Fruit fly (Drosophila melanogaster) whole organism, embryonic: ENCODE measurements around the gene RpL37A.

Experiments
- Atf3 ChIP-seq: fragments of 200-800 bp; sonication (Bioruptor generic); optimal IDR thresholded peaks from 3 replicates; lab custom pipeline; 2016; ENCODE audit warnings: missing biosample characterization, missing genetic modification characterization
- BEAF-32 ChIP-seq: fragments of 200-800 bp; sonication (Bioruptor generic); optimal IDR thresholded peaks from 3 replicates; lab custom pipeline; 2017; ENCODE audit warnings: missing biosample characterization, missing genetic modification characterization, mild to moderate bottlenecking, moderate library complexity, missing genetic modification reagents
- Bdp1 ChIP-seq: fragments of 200-800 bp; sonication (Bioruptor generic); optimal IDR thresholded peaks from 3 replicates; lab custom pipeline; 2016; ENCODE audit warnings: missing biosample characterization, missing genetic modification characterization
- Blimp-1 ChIP-seq: fragments of 200-800 bp; sonication (Bioruptor generic); optimal IDR thresholded peaks from 3 replicates; lab custom pipeline; 2018; ENCODE audit warnings: missing biosample characterization, missing genetic modification characterization, mild to moderate bottlenecking, moderate library complexity, missing genetic modification reagents
- CG11398 ChIP-seq: fragments of 200-800 bp; sonication (Bioruptor generic); optimal IDR thresholded peaks from 2 replicates; lab custom pipeline; 2016; ENCODE audit warnings: missing biosample characterization, missing genetic modification characterization
- CG11560 ChIP-seq: fragments of 200-800 bp; sonication (Bioruptor generic); IDR thresholded peaks from 3 replicates; pipeline ENCODE4 v1.3.6; 2022; ENCODE audit warnings: missing biosample characterization, missing genetic modification characterization
- CG12391 ChIP-seq: fragments of 200-800 bp; sonication (Bioruptor generic); optimal IDR thresholded peaks from 3 replicates; lab custom pipeline; 2018; ENCODE audit warnings: missing biosample characterization, mild to moderate bottlenecking, missing genetic modification characterization, moderate library complexity
- CG13296 ChIP-seq: fragments of 200-800 bp; sonication (Bioruptor generic); optimal IDR thresholded peaks from 3 replicates; lab custom pipeline; 2018; ENCODE audit warnings: missing biosample characterization, mild to moderate bottlenecking, missing genetic modification characterization
- CG14710 ChIP-seq: fragments of 200-800 bp; sonication (Bioruptor generic); optimal IDR thresholded peaks from 3 replicates; lab custom pipeline; 2019; ENCODE audit warnings: missing biosample characterization, mild to moderate bottlenecking, missing genetic modification characterization, moderate library complexity
- CG16813 ChIP-seq: fragments of 200-800 bp; sonication (Bioruptor generic); IDR thresholded peaks from 3 replicates; pipeline ENCODE4 v1.3.6; 2022; ENCODE audit warnings: missing biosample characterization, missing genetic modification characterization; ENCODE audit not compliant: partially characterized antibody
- CG16815 ChIP-seq: fragments of 200-800 bp; sonication (Bioruptor generic); optimal IDR thresholded peaks from 3 replicates; lab custom pipeline; 2017; ENCODE audit warnings: missing biosample characterization, mild to moderate bottlenecking, missing genetic modification characterization
- CG16863 ChIP-seq: fragments of 200-800 bp; sonication (Bioruptor generic); optimal IDR thresholded peaks from 3 replicates; lab custom pipeline; 2016; ENCODE audit warnings: missing biosample characterization, missing genetic modification characterization
- CG1832 ChIP-seq: fragments of 200-800 bp; sonication (Bioruptor generic); optimal IDR thresholded peaks from 2 replicates; lab custom pipeline; 2017; ENCODE audit warnings: missing biosample characterization, mild to moderate bottlenecking, missing genetic modification characterization, inconsistent platforms
- CG2129 ChIP-seq: fragments of 200-800 bp; sonication (Bioruptor generic); IDR thresholded peaks from 2 replicates; pipeline ENCODE4 v1.3.6; 2022; ENCODE audit warnings: missing biosample characterization, missing genetic modification characterization; ENCODE audit not compliant: partially characterized antibody
- CG3847 ChIP-seq: fragments of 200-800 bp; sonication (Bioruptor generic); IDR thresholded peaks from 2 replicates; pipeline ENCODE4 v1.3.6; 2022; ENCODE audit warnings: missing biosample characterization, missing genetic modification characterization
- CG42726 ChIP-seq: fragments of 200-800 bp; sonication (Bioruptor generic); IDR thresholded peaks from 2 replicates; pipeline ENCODE4 v1.3.6; 2022; ENCODE audit warnings: missing biosample characterization, missing genetic modification characterization; ENCODE audit not compliant: partially characterized antibody
- Dp ChIP-seq: fragments of 200-800 bp; sonication (Bioruptor generic); optimal IDR thresholded peaks from 2 replicates; lab custom pipeline; 2018; ENCODE audit warnings: missing biosample characterization, mild to moderate bottlenecking, missing genetic modification characterization, moderate library complexity
- GATAe ChIP-seq: fragments of 200-800 bp; sonication (Bioruptor generic); conservative IDR thresholded peaks from 2 replicates; pipeline ENCODE4 v1.3.6; 2022; ENCODE audit warnings: missing biosample characterization, missing genetic modification characterization
- H2.0 ChIP-seq: fragments of 200-800 bp; sonication (Bioruptor generic); IDR thresholded peaks from 2 replicates; pipeline ENCODE4 v1.3.6; 2022; ENCODE audit warnings: missing biosample characterization, missing genetic modification characterization
- HLH4C ChIP-seq: fragments of 200-800 bp; sonication (Bioruptor generic); IDR thresholded peaks from 3 replicates; pipeline ENCODE4 v1.3.6; 2022; ENCODE audit warnings: missing biosample characterization, missing genetic modification characterization; ENCODE audit not compliant: partially characterized antibody
- HLHmδ ChIP-seq: fragments of 200-800 bp; sonication (Bioruptor generic); optimal IDR thresholded peaks from 2 replicates; lab custom pipeline; 2018; ENCODE audit warnings: missing biosample characterization, mild to moderate bottlenecking, missing genetic modification characterization, moderate library complexity
- Mad ChIP-seq: fragments of 200-800 bp; sonication (Bioruptor generic); optimal IDR thresholded peaks from 2 replicates; lab custom pipeline; 2016; ENCODE audit warnings: missing biosample characterization, missing genetic modification characterization
- Neu2 ChIP-seq: fragments of 200-800 bp; sonication (Bioruptor generic); optimal IDR thresholded peaks from 3 replicates; lab custom pipeline; 2016; ENCODE audit warnings: missing biosample characterization, missing genetic modification characterization, borderline replicate concordance
- Opbp ChIP-seq: fragments of 200-800 bp; sonication (Bioruptor generic); IDR thresholded peaks from 3 replicates; pipeline ENCODE4 v1.3.6; 2022; ENCODE audit warnings: missing biosample characterization, missing genetic modification characterization; ENCODE audit not compliant: partially characterized antibody
- PHDP ChIP-seq: fragments of 200-800 bp; sonication (Bioruptor generic); optimal IDR thresholded peaks from 3 replicates; lab custom pipeline; 2018; ENCODE audit warnings: missing biosample characterization, mild to moderate bottlenecking, missing genetic modification characterization, moderate library complexity
- Pdp1 ChIP-seq, 2 experiments: fragments of 200-800 bp; sonication (Bioruptor generic); optimal IDR thresholded peaks; 3 replicates each; lab custom pipeline; 2016; ENCODE audit warnings: missing biosample characterization in 2 of 2, missing genetic modification characterization in 2 of 2, mild to moderate bottlenecking in 1 of 2, moderate library complexity in 1 of 2
- Spps ChIP-seq: fragments of 200-800 bp; sonication (Bioruptor generic); optimal IDR thresholded peaks from 2 replicates; lab custom pipeline; 2018; ENCODE audit warnings: missing biosample characterization, mild to moderate bottlenecking, missing genetic modification characterization
- al ChIP-seq: fragments of 200-800 bp; sonication (Bioruptor generic); IDR thresholded peaks from 2 replicates; pipeline ENCODE4 v1.3.6; 2022; ENCODE audit warnings: missing biosample characterization, missing genetic modification characterization
- aop ChIP-seq: fragments of 200-800 bp; sonication (Bioruptor generic); IDR thresholded peaks from 2 replicates; pipeline ENCODE4 v1.3.6; 2022; ENCODE audit warnings: missing biosample characterization, missing genetic modification characterization
- ara ChIP-seq: fragments of 200-800 bp; sonication (Bioruptor generic); IDR thresholded peaks from 2 replicates; pipeline ENCODE4 v1.3.6; 2022; ENCODE audit warnings: missing biosample characterization, missing genetic modification characterization
- cad ChIP-seq: fragments of >200 bp; optimal IDR thresholded peaks from 2 replicates; lab custom pipeline; 2017; ENCODE audit warnings: missing biosample characterization, missing genetic modification characterization
- chm ChIP-seq: fragments of 200-800 bp; sonication (Bioruptor generic); IDR thresholded peaks from 2 replicates; pipeline ENCODE4 v1.3.6; 2022; ENCODE audit warnings: missing biosample characterization, missing genetic modification characterization
- crol ChIP-seq: fragments of 200-800 bp; sonication (Bioruptor generic); IDR thresholded peaks from 2 replicates; pipeline ENCODE4 v1.3.6; 2022; ENCODE audit warnings: missing biosample characterization, missing genetic modification characterization
- da ChIP-seq: fragments of 200-800 bp; sonication (Bioruptor generic); optimal IDR thresholded peaks from 2 replicates; lab custom pipeline; 2016; ENCODE audit warnings: missing biosample characterization, missing genetic modification characterization
- ems ChIP-seq: fragments of 200-800 bp; sonication (Bioruptor generic); optimal IDR thresholded peaks from 3 replicates; lab custom pipeline; 2016; ENCODE audit warnings: missing biosample characterization, missing genetic modification characterization
- hb ChIP-seq: fragments of 200-800 bp; sonication (Bioruptor generic); IDR thresholded peaks from 3 replicates; pipeline ENCODE4 v1.3.6; 2022; ENCODE audit warnings: missing biosample characterization, missing genetic modification characterization; ENCODE audit not compliant: partially characterized antibody
- hkb ChIP-seq, 2 experiments: fragments of 200-800 bp in 1 of 2; fragments of >200 bp in 1 of 2; sonication (Bioruptor generic) in 1 of 2; IDR thresholded peaks in 1 of 2; optimal IDR thresholded peaks in 1 of 2; 2 replicates each; pipeline versions ENCODE4 v1.3.6 to Lab custom; 2017 to 2022; ENCODE audit warnings: missing biosample characterization in 1 of 2, missing genetic modification characterization in 1 of 2
- kah ChIP-seq: fragments of 200-800 bp; sonication (Bioruptor generic); optimal IDR thresholded peaks from 2 replicates; lab custom pipeline; 2018; ENCODE audit warnings: missing biosample characterization, mild to moderate bottlenecking, missing genetic modification characterization
- kay ChIP-seq: fragments of 200-800 bp; sonication (Bioruptor generic); optimal IDR thresholded peaks from 2 replicates; lab custom pipeline; 2016; ENCODE audit warnings: missing biosample characterization, missing genetic modification characterization
- mam ChIP-seq: fragments of 200-800 bp; sonication (Bioruptor generic); optimal IDR thresholded peaks from 3 replicates; lab custom pipeline; 2016; ENCODE audit warnings: missing biosample characterization, missing genetic modification characterization
- nerfin-1 ChIP-seq: fragments of 200-800 bp; sonication (Bioruptor generic); optimal IDR thresholded peaks from 3 replicates; lab custom pipeline; 2019; ENCODE audit warnings: missing biosample characterization, mild to moderate bottlenecking, missing genetic modification characterization, moderate library complexity
- phol ChIP-seq: fragments of 200-800 bp; sonication (Bioruptor generic); optimal IDR thresholded peaks from 3 replicates; lab custom pipeline; 2018; ENCODE audit warnings: missing biosample characterization, mild to moderate bottlenecking, missing genetic modification characterization, moderate library complexity
- row ChIP-seq: fragments of 200-800 bp; sonication (Bioruptor generic); IDR thresholded peaks from 3 replicates; pipeline ENCODE4 v1.3.6; 2022; ENCODE audit warnings: missing biosample characterization, missing genetic modification characterization
- seq ChIP-seq: fragments of 200-800 bp; sonication (Bioruptor generic); IDR thresholded peaks from 2 replicates; pipeline ENCODE4 v1.3.6; 2022; ENCODE audit warnings: missing biosample characterization, missing genetic modification characterization
- sob ChIP-seq: fragments of 200-800 bp; sonication (Bioruptor generic); IDR thresholded peaks from 2 replicates; pipeline ENCODE4 v1.3.6; 2022; ENCODE audit warnings: missing biosample characterization, missing genetic modification characterization
- tgo ChIP-seq: fragments of 200-800 bp; sonication (Bioruptor generic); IDR thresholded peaks from 3 replicates; pipeline ENCODE4 v1.3.6; 2022; ENCODE audit warnings: missing biosample characterization, missing genetic modification characterization
- twi ChIP-seq: fragments of 200-800 bp; optimal IDR thresholded peaks from 2 replicates; lab custom pipeline; 2019; ENCODE audit warnings: missing biosample characterization, mild to moderate bottlenecking, missing genetic modification characterization, moderate library complexity
- tx ChIP-seq: fragments of 200-800 bp; sonication (Bioruptor generic); optimal IDR thresholded peaks from 2 replicates; lab custom pipeline; 2016; ENCODE audit warnings: missing biosample characterization, missing genetic modification characterization
- unpg ChIP-seq: fragments of 200-800 bp; sonication (Bioruptor generic); optimal IDR thresholded peaks from 3 replicates; lab custom pipeline; 2018; ENCODE audit warnings: missing biosample characterization, mild to moderate bottlenecking, missing genetic modification characterization, moderate library complexity
- zen ChIP-seq: fragments of 200-800 bp; sonication (Bioruptor generic); optimal IDR thresholded peaks from 3 replicates; lab custom pipeline; 2018; ENCODE audit warnings: missing biosample characterization, mild to moderate bottlenecking, missing genetic modification characterization, moderate library complexity

Gene RpL37A

dm6 chr2L:5054953-5055352 lies 15.8 kb upstream of the RpL37A start, which contains the start of the genes CG14036 and His3.3A (continued):
- TF ChIP-seq CG1832 (no peak), tx (GFP tag; lab: Kevin White, UChicago) (no peak), zen (peak; percentile 25), twi (no peak), tgo (GFP tag; lab: Robert Waterston, UW) (no peak), CG14710 (tag; lab: Kevin White, UChicago) (peak; percentile 97), Spps (tag; lab: Kevin White, UChicago) (peak; percentile 1), Pdp1 (GFP tag; optimal IDR thresholded peaks at IDR 0.05; lab: Kevin White, UChicago) (no peak), Blimp-1 (peak; percentile 69), Mad (no peak), chm (GFP tag; lab: Robert Waterston, UW) (peak; percentile 27; the same call in 1 of the 2 replicates), aop (GFP tag; lab: Robert Waterston, UW) (no peak), CG3847 (peak; percentile 35; the same call in 1 of the 2 replicates), CG12391 (tag; lab: Kevin White, UChicago) (peak; percentile 42), H2.0 (no peak), mam (GFP tag; lab: Kevin White, UChicago) (no peak), HLHmδ (GFP tag; lab: Kevin White, UChicago) (peak; percentile 74), BEAF-32 (GFP tag; lab: Kevin White, UChicago) (peak; percentile 59), al (GFP tag; lab: Robert Waterston, UW) (no peak), CG16815 (no peak), CG16813 (GFP tag; lab: Robert Waterston, UW) (peak; percentile 69), sob (GFP tag; lab: Robert Waterston, UW) (0 out of 2 replicates have a peak, but pooled peaks have one; percentile 22), CG11560 (tag; lab: Robert Waterston, UW) (peak; percentile 94), HLH4C (peak; percentile 79), crol (GFP tag; lab: Robert Waterston, UW) (peak; percentile 98), kay (GFP tag; lab: Kevin White, UChicago) (no peak), unpg (GFP tag; lab: Kevin White, UChicago) (no peak), cad (GFP tag; lab: Kevin White, UChicago) (no peak), hb (GFP tag; lab: Robert Waterston, UW) (no peak), ara (GFP tag; lab: Robert Waterston, UW) (no peak), da (GFP tag; lab: Kevin White, UChicago) (no peak), Dp (GFP tag; lab: Kevin White, UChicago) (peak; percentile 88), CG13296 (GFP tag; lab: Kevin White, UChicago) (no peak), CG2129 (no peak), Atf3 (no peak), hkb (optimal IDR thresholded peaks at IDR 0.05; lab: Kevin White, UChicago) (no peak), hkb (GFP tag; IDR thresholded peaks at IDR 0.05; lab: Robert Waterston, UW) (no peak), nerfin-1 (tag; lab: Kevin White, UChicago) (peak; percentile 20), seq (GFP tag; lab: Robert Waterston, UW) (no peak), phol (tag; lab: Kevin White, UChicago) (no peak), kah (GFP tag; lab: Kevin White, UChicago) (no peak), Opbp (GFP tag; lab: Robert Waterston, UW) (peak; percentile 63; the same call in 2 of the 3 replicates), ems (GFP tag; lab: Kevin White, UChicago) (peak; percentile 50), Bdp1 (GFP tag; lab: Kevin White, UChicago) (no peak), CG16863 (GFP tag; lab: Kevin White, UChicago) (no peak), GATAe (GFP tag; lab: Robert Waterston, UW) (no peak), PHDP (peak; percentile 4), CG11398 (GFP tag; lab: Kevin White, UChicago) (no peak), row (GFP tag; lab: Robert Waterston, UW) (peak; percentile 51; the same call in 2 of the 3 replicates), Neu2 (GFP tag; lab: Kevin White, UChicago) (no peak), CG42726 (GFP tag; lab: Robert Waterston, UW) (peak; percentile 59; the same call in 1 of the 2 replicates)
